Worm (Caenorhabditis elegans) whole organism, L1 larva: Measurements from ENCODE around the gene swd-2.1.

Experiments used
- efl-1 ChIP-seq, 4 experiments: fragments of 150-350 bp; optimal IDR thresholded peaks in 3 of 4; peaks in 1 of 4; 1 replicate in 1 of 4; 2 replicates in 3 of 4; lab custom pipeline; 2014; ENCODE audit warnings: missing biosample characterization in 2 of 4, missing genetic modification characterization in 2 of 4, missing genetic modification reagents in 2 of 4
- efl-3 ChIP-seq: fragments of 200-800 bp; sonication (Bioruptor generic); optimal IDR thresholded peaks from 2 replicates; lab custom pipeline; 2018; ENCODE audit warnings: mild to moderate bottlenecking, missing genetic modification characterization, missing compliant biosample characterization
- egl-27 ChIP-seq, 2 experiments: fragments of 150-350 bp in 1 of 2; sonication (generic microtip); optimal IDR thresholded peaks; 3 replicates each; lab custom pipeline; 2017 to 2018; ENCODE audit warnings: missing biosample characterization in 2 of 2, missing genetic modification characterization in 2 of 2, missing genetic modification reagents in 2 of 2

DNA sequence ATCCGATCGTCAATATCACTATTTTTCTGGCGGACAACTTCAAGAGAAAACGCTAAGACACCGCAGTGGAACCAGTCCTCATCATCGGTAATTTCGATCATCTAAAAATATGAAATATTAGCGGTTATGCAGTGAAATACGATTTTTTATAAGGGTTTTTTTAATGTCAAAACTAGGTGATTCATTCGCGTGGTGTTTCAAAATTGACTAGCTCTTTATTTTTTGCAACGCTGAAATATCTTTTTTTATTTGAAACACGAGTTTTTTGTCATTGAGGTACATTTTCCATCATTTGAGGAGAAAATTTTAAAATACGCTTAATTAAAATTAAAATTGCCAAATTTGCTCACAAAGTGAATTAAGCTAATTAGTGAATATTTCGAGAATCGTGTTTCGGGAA, 16.3 kb upstream of the swd-2.1 start, which contains the start of gene dsb-3:
- TF ChIP-seq efl-1 (optimal IDR thresholded peaks at IDR 0.05; lab: Kevin White, UChicago) (no peak), efl-1 (GFP tag; optimal IDR thresholded peaks at IDR 0.05 in 1 of 2; lab: Kevin White, UChicago) (no peak), efl-3 (GFP tag; lab: Kevin White, UChicago) (no peak), egl-27 (tag; optimal IDR thresholded peaks at IDR 0.05; lab: Kevin White, UChicago) (no peak)
